Fruit fly (Drosophila melanogaster) whole organism, adult: ENCODE measurements around the gene CG5026.

Source experiments
- CG12768 ChIP-seq: fragments of 200-800 bp; sonication (Bioruptor generic); optimal IDR thresholded peaks from 2 replicates; lab custom pipeline; 2017; ENCODE audit warnings: missing biosample characterization, missing genetic modification characterization, mild to moderate bottlenecking, moderate library complexity, missing genetic modification reagents
- CG5204 ChIP-seq: fragments of 200-800 bp; sonication (Bioruptor generic); optimal IDR thresholded peaks from 2 replicates; lab custom pipeline; 2016; ENCODE audit warnings: missing biosample characterization, missing genetic modification characterization
- CG7045 ChIP-seq: fragments of 200-800 bp; sonication (Bioruptor generic); optimal IDR thresholded peaks from 2 replicates; lab custom pipeline; 2017; ENCODE audit warnings: missing biosample characterization, mild to moderate bottlenecking, missing genetic modification characterization
- CG7101 ChIP-seq: fragments of 200-800 bp; sonication (Bioruptor generic); optimal IDR thresholded peaks from 2 replicates; lab custom pipeline; 2018; ENCODE audit warnings: missing biosample characterization, mild to moderate bottlenecking, missing genetic modification characterization, moderate library complexity
- Mnt ChIP-seq: fragments of 200-800 bp; sonication (Bioruptor generic); optimal IDR thresholded peaks from 2 replicates; lab custom pipeline; 2016; ENCODE audit warnings: missing biosample characterization, mild to moderate bottlenecking, missing genetic modification characterization
- bab1 ChIP-seq: fragments of 200-800 bp; sonication (Bioruptor generic); optimal IDR thresholded peaks from 3 replicates; lab custom pipeline; 2019; ENCODE audit warnings: missing biosample characterization, mild to moderate bottlenecking, missing genetic modification characterization, moderate library complexity
- cnc ChIP-seq, 2 experiments: fragments of >200 bp; optimal IDR thresholded peaks; 2 replicates each; lab custom pipeline; 2017

DNA sequence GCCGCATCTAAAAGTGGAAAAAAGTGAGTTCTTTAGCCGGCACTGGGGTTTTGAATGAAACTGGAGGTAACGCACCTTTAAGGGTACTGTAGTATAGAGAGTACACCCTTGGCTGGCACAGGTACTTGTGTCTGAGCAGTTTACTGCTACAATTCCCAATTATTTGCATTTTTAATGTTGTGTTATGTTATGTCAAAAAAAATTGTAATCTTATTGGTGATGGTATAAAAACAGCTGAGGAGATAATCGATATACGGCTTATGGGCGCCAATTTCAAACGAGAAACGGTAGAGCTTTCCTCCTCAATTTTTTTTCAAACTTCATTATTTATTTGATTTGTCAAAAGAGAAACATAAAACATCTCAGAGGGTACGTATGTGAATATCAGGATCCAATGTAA, 3.9 kb upstream of the CG5026 start, which contains the start of gene ValRS-m:
- TF ChIP-seq cnc (optimal IDR thresholded peaks at IDR 0.05; lab: Kevin White, UChicago) (no peak), CG5204 (GFP tag; lab: Kevin White, UChicago) (no peak), CG7045 (GFP tag; lab: Kevin White, UChicago) (no peak), CG7101 (tag; lab: Kevin White, UChicago) (no peak), Mnt (GFP tag; lab: Kevin White, UChicago) (no peak), CG12768 (GFP tag; lab: Kevin White, UChicago) (no peak), bab1 (GFP tag; lab: Kevin White, UChicago) (no peak)
